Worm (Caenorhabditis elegans) whole organism, late embryonic: ENCODE measurements around the gene dbl-1.

Experiments used
- C08G9.2 ChIP-seq: sonication (generic microtip); optimal IDR thresholded peaks from 2 replicates; lab custom pipeline; 2016; ENCODE audit warnings: mild to moderate bottlenecking, missing genetic modification characterization, moderate library complexity, missing compliant biosample characterization
- F13H6.1 ChIP-seq: sonication (generic microtip); optimal IDR thresholded peaks from 2 replicates; lab custom pipeline; 2016; ENCODE audit warnings: missing genetic modification characterization, missing compliant biosample characterization
- Y22D7AL.16 ChIP-seq: sonication (generic microtip); optimal IDR thresholded peaks from 2 replicates; lab custom pipeline; 2016; ENCODE audit warnings: missing genetic modification characterization, missing compliant biosample characterization
- ahr-1 ChIP-seq: sonication (generic microtip); optimal IDR thresholded peaks from 2 replicates; lab custom pipeline; 2016; ENCODE audit warnings: missing genetic modification characterization, missing compliant biosample characterization
- ceh-14 ChIP-seq: sonication (generic microtip); optimal IDR thresholded peaks from 2 replicates; lab custom pipeline; 2016; ENCODE audit warnings: missing genotype, missing genetic modification characterization, missing compliant biosample characterization
- ceh-2 ChIP-seq: sonication (generic microtip); optimal IDR thresholded peaks from 2 replicates; lab custom pipeline; 2016; ENCODE audit warnings: missing genotype, missing genetic modification characterization, missing compliant biosample characterization
- ceh-22 ChIP-seq: sonication (generic microtip); optimal IDR thresholded peaks from 2 replicates; lab custom pipeline; 2017; ENCODE audit warnings: missing biosample characterization, missing genetic modification characterization
- ceh-30 ChIP-seq: fragments of 150-350 bp; optimal IDR thresholded peaks from 2 replicates; lab custom pipeline; 2014; ENCODE audit warnings: missing biosample characterization, missing genetic modification characterization
- ceh-34 ChIP-seq: sonication (generic microtip); optimal IDR thresholded peaks from 2 replicates; lab custom pipeline; 2016; ENCODE audit warnings: mild to moderate bottlenecking, missing genetic modification characterization, missing compliant biosample characterization
- ceh-45 ChIP-seq: fragments of 200-800 bp; sonication (Bioruptor generic); IDR thresholded peaks from 2 replicates; pipeline ENCODE4 v1.3.6; 2022; ENCODE audit warnings: missing genetic modification reagents, missing genetic modification characterization, missing compliant biosample characterization
- dmd-4 ChIP-seq: sonication (generic microtip); optimal IDR thresholded peaks from 2 replicates; lab custom pipeline; 2016; ENCODE audit warnings: borderline replicate concordance, missing genetic modification characterization, missing compliant biosample characterization
- eyg-1 ChIP-seq: sonication (generic microtip); optimal IDR thresholded peaks from 2 replicates; lab custom pipeline; 2016; ENCODE audit warnings: missing genotype, missing genetic modification characterization, missing compliant biosample characterization
- fkh-6 ChIP-seq: sonication (generic microtip); optimal IDR thresholded peaks from 2 replicates; lab custom pipeline; 2016; ENCODE audit warnings: missing genetic modification characterization, missing compliant biosample characterization
- hlh-13 ChIP-seq: fragments of 200-800 bp; sonication (Bioruptor generic); optimal IDR thresholded peaks from 2 replicates; lab custom pipeline; 2018; ENCODE audit warnings: mild to moderate bottlenecking, missing genetic modification characterization, missing compliant biosample characterization
- hlh-15 ChIP-seq: sonication (generic microtip); optimal IDR thresholded peaks from 2 replicates; lab custom pipeline; 2016; ENCODE audit warnings: missing genetic modification characterization, missing compliant biosample characterization
- nfya-1 ChIP-seq: sonication (generic microtip); optimal IDR thresholded peaks from 2 replicates; lab custom pipeline; 2017; ENCODE audit warnings: missing genetic modification characterization, mild to moderate bottlenecking, missing compliant biosample characterization, antibody characterized with exemption, moderate library complexity
- nhr-11 ChIP-seq: fragments of 150-350 bp; optimal IDR thresholded peaks from 2 replicates; lab custom pipeline; 2014; ENCODE audit warnings: missing biosample characterization, missing genetic modification characterization
- nhr-232 ChIP-seq: sonication (generic microtip); optimal IDR thresholded peaks from 2 replicates; lab custom pipeline; 2016; ENCODE audit warnings: missing genetic modification characterization, missing compliant biosample characterization
- odd-2 ChIP-seq: sonication (generic microtip); optimal IDR thresholded peaks from 2 replicates; lab custom pipeline; 2017; ENCODE audit warnings: antibody characterized with exemption, mild to moderate bottlenecking, missing genetic modification characterization, missing compliant biosample characterization
- pha-4 ChIP-seq: fragments of 150-350 bp; optimal IDR thresholded peaks from 2 replicates; lab custom pipeline; 2018; ENCODE audit warnings: missing biosample characterization, missing genetic modification reagents, missing genetic modification characterization
- pros-1 ChIP-seq: fragments of 150-350 bp; optimal IDR thresholded peaks from 2 replicates; lab custom pipeline; 2014; ENCODE audit warnings: missing biosample characterization, missing genetic modification reagents, missing genetic modification characterization
- ref-2 ChIP-seq: sonication (generic microtip); optimal IDR thresholded peaks from 2 replicates; lab custom pipeline; 2016; ENCODE audit warnings: missing genetic modification characterization, missing compliant biosample characterization
- sox-2 ChIP-seq: fragments of 200-800 bp; sonication (Bioruptor generic); IDR thresholded peaks from 2 replicates; pipeline ENCODE4 v1.3.6; 2022; ENCODE audit warnings: missing genetic modification reagents, missing genetic modification characterization, missing compliant biosample characterization
- sox-4 ChIP-seq: sonication (generic microtip); optimal IDR thresholded peaks from 2 replicates; lab custom pipeline; 2017; ENCODE audit warnings: mild to moderate bottlenecking, missing genetic modification characterization, inconsistent platforms, missing compliant biosample characterization
- unc-3 ChIP-seq, 2 experiments: fragments of 200-800 bp in 1 of 2; sonication (Bioruptor generic) in 1 of 2; sonication (generic microtip) in 1 of 2; conservative IDR thresholded peaks in 1 of 2; optimal IDR thresholded peaks in 1 of 2; 2 replicates each; pipeline versions ENCODE4 v1.3.6 to Lab custom; 2016 to 2022; ENCODE audit warnings: missing compliant biosample characterization in 2 of 2, missing genetic modification characterization in 2 of 2, missing genetic modification reagents in 1 of 2
- unc-55 ChIP-seq: sonication (generic microtip); optimal IDR thresholded peaks from 2 replicates; lab custom pipeline; 2017; ENCODE audit warnings: missing biosample characterization, missing genetic modification reagents, missing genetic modification characterization
- unc-86 ChIP-seq: sonication (generic microtip); optimal IDR thresholded peaks from 2 replicates; lab custom pipeline; 2016; ENCODE audit warnings: missing genetic modification characterization, missing compliant biosample characterization

The dbl-1 gene

ce11 chrV:6801850-6802249, 43.9 kb downstream of the dbl-1 start, which contains the start of gene dmsr-10:
Gene dmsr-10 (minus strand): TSS chrV:6801950.
- TF ChIP-seq nhr-232 (tag; lab: Kevin White, UChicago) (no peak), sox-2 (no peak), ahr-1 (no peak), hlh-15 (tag; lab: Kevin White, UChicago) (no peak), ceh-22 (tag; lab: Kevin White, UChicago) (no peak), hlh-13 (GFP tag; lab: Kevin White, UChicago) (no peak), pros-1 (tag; lab: Kevin White, UChicago) (no peak)

DNA sequence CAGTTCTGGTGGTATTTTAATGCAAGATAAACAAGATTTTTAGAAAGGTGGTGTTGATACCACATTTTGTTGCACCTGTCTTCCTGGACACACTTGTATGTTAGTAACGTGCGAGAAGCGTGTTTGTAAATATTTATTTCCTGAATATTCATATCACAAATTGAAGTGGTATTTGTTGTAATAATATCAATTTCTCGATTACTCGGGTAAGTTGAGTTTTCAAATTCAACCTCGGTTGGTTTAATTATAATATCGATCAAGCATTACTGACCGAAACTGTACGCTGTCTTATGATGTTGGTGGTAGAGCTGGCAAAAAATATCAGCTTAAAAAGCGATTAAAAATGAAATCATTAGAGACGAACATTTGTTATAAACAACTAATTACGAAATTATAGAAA, 46.1 kb downstream of the dbl-1 start, which contains the start of gene dmsr-11:
TSS of gene dmsr-11 (minus strand) at position 101 of the 400 bp plus-strand sequence.
- no peak for TF ChIP-seq odd-2 (tag; lab: Kevin White, UChicago)
- no peak for TF ChIP-seq nhr-11 (tag; lab: Kevin White, UChicago)
- no peak for TF ChIP-seq C08G9.2 (tag; lab: Kevin White, UChicago)
- no peak for TF ChIP-seq ceh-45 (GFP tag; lab: Robert Waterston, UW)
- TF ChIP-seq nfya-1 (tag; lab: Kevin White, UChicago) = no peak

DNA sequence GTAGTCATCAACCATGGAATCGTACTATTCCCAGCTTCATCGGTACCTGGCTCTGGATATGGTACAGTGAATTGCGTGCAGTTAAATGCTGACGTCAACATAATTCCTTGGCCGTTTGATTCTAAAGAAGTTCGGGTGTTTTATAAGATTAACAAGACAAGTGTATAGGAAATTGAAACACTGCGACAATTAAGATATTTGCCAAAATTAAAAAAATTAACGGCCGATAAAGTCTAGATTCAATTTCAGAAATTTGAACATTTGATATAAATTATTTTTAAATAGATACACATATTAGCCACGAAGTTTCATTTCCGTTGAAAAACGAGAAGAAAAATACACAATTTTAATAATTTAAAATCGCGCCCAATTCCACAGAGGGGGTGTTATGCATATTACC, 48.4 kb downstream of the dbl-1 start, which contains the start of gene dmsr-12:
TSS of gene dmsr-12 (minus strand) at position 101 of the 400 bp plus-strand sequence.
- TF ChIP-seq dmd-4 (tag; lab: Kevin White, UChicago) (no peak), sox-4 (tag; lab: Kevin White, UChicago) (no peak), ceh-22 (tag; lab: Kevin White, UChicago) (no peak), F13H6.1 (tag; lab: Kevin White, UChicago) (no peak), ref-2 (tag; lab: Kevin White, UChicago) (no peak), ceh-2 (no peak), ceh-34 (tag; lab: Kevin White, UChicago) (no peak), eyg-1 (tag; lab: Kevin White, UChicago) (no peak), hlh-13 (GFP tag; lab: Kevin White, UChicago) (no peak), unc-86 (tag; lab: Kevin White, UChicago) (no peak), unc-3 (GFP tag; conservative IDR thresholded peaks at IDR 0.05; lab: Robert Waterston, UW) (no peak), unc-3 (tag; optimal IDR thresholded peaks at IDR 0.05; lab: Kevin White, UChicago) (no peak), Y22D7AL.16 (no peak), nhr-11 (tag; lab: Kevin White, UChicago) (no peak)

DNA sequence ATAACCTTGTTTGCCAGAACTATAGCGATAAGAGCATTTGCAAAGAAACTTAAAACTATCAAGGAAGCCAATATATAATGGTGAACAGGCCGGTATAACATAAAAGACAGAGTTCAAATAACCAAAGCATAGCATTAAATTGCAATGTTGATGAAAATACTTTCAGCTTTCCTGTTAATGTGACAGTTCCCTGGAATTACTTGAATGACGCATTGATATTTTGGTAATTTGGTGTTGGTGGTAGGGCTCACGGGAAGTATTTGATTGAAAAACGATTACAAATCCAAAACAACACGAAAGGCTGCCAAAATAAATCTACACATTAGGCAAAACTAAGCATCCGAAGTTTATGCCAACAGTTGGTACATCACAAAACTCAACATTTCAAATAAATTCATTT, 51.0 kb downstream of the dbl-1 start, which contains the start of gene dmsr-16:
TSS of gene dmsr-16 (minus strand) at position 101 of the 400 bp plus-strand sequence.
- no peak for TF ChIP-seq pha-4 (tag; lab: Kevin White, UChicago)
- TF ChIP-seq ceh-30 (tag; lab: Kevin White, UChicago) = no peak
- no peak for TF ChIP-seq pros-1 (tag; lab: Kevin White, UChicago)
- TF ChIP-seq Y22D7AL.16 = no peak
- no peak for TF ChIP-seq fkh-6
- no peak for TF ChIP-seq unc-55 (GFP tag; lab: Kevin White, UChicago)
- no peak for TF ChIP-seq ceh-14 (tag; lab: Kevin White, UChicago)
- TF ChIP-seq, all 69 proteins: peak for 0
